Worm (Caenorhabditis elegans) whole organism, late embryonic: ENCODE data around the gene pad-2.

Source experiments
- C08G9.2 ChIP-seq: sonication (generic microtip); optimal IDR thresholded peaks from 2 replicates; lab custom pipeline; 2016; ENCODE audit warnings: mild to moderate bottlenecking, missing genetic modification characterization, moderate library complexity, missing compliant biosample characterization
- F13H6.1 ChIP-seq: sonication (generic microtip); optimal IDR thresholded peaks from 2 replicates; lab custom pipeline; 2016; ENCODE audit warnings: missing genetic modification characterization, missing compliant biosample characterization
- T23F11.4 ChIP-seq: fragments of 200-800 bp; sonication (Bioruptor generic); optimal IDR thresholded peaks from 2 replicates; lab custom pipeline; 2018; ENCODE audit warnings: mild to moderate bottlenecking, missing genetic modification characterization, missing compliant biosample characterization
- Y22D7AL.16 ChIP-seq: sonication (generic microtip); optimal IDR thresholded peaks from 2 replicates; lab custom pipeline; 2016; ENCODE audit warnings: missing genetic modification characterization, missing compliant biosample characterization
- ama-1 ChIP-seq: fragments of 150-350 bp; optimal IDR thresholded peaks from 2 replicates; lab custom pipeline; 2014
- ceh-18 ChIP-seq: sonication (generic microtip); optimal IDR thresholded peaks from 2 replicates; lab custom pipeline; 2016; ENCODE audit warnings: missing genetic modification characterization, missing compliant biosample characterization
- ceh-2 ChIP-seq: sonication (generic microtip); optimal IDR thresholded peaks from 2 replicates; lab custom pipeline; 2016; ENCODE audit warnings: missing genotype, missing genetic modification characterization, missing compliant biosample characterization
- ceh-30 ChIP-seq: fragments of 150-350 bp; optimal IDR thresholded peaks from 2 replicates; lab custom pipeline; 2014; ENCODE audit warnings: missing biosample characterization, missing genetic modification characterization
- ceh-34 ChIP-seq: sonication (generic microtip); optimal IDR thresholded peaks from 2 replicates; lab custom pipeline; 2016; ENCODE audit warnings: mild to moderate bottlenecking, missing genetic modification characterization, missing compliant biosample characterization
- ceh-9 ChIP-seq: sonication (generic microtip); optimal IDR thresholded peaks from 2 replicates; lab custom pipeline; 2016; ENCODE audit warnings: mild to moderate bottlenecking, missing genetic modification characterization, inconsistent platforms, missing compliant biosample characterization
- che-1 ChIP-seq: sonication (generic microtip); optimal IDR thresholded peaks from 2 replicates; lab custom pipeline; 2016; ENCODE audit warnings: mild to moderate bottlenecking, missing genetic modification characterization, missing compliant biosample characterization
- dmd-4 ChIP-seq: sonication (generic microtip); optimal IDR thresholded peaks from 2 replicates; lab custom pipeline; 2016; ENCODE audit warnings: borderline replicate concordance, missing genetic modification characterization, missing compliant biosample characterization
- elt-2 ChIP-seq: sonication (generic microtip); optimal IDR thresholded peaks from 2 replicates; lab custom pipeline; 2016; ENCODE audit warnings: missing genetic modification reagents, missing genetic modification characterization, missing compliant biosample characterization
- elt-4 ChIP-seq: sonication (generic microtip); optimal IDR thresholded peaks from 2 replicates; lab custom pipeline; 2016; ENCODE audit warnings: missing genetic modification characterization, missing compliant biosample characterization
- eyg-1 ChIP-seq: sonication (generic microtip); optimal IDR thresholded peaks from 2 replicates; lab custom pipeline; 2016; ENCODE audit warnings: missing genotype, missing genetic modification characterization, missing compliant biosample characterization
- fkh-10 ChIP-seq: fragments of 150-350 bp; optimal IDR thresholded peaks from 2 replicates; lab custom pipeline; 2014; ENCODE audit warnings: missing biosample characterization, missing genetic modification reagents, missing genetic modification characterization
- gmeb-2 ChIP-seq: sonication (generic microtip); optimal IDR thresholded peaks from 2 replicates; lab custom pipeline; 2016; ENCODE audit warnings: missing genetic modification characterization, inconsistent platforms, missing compliant biosample characterization
- hlh-13 ChIP-seq: fragments of 200-800 bp; sonication (Bioruptor generic); optimal IDR thresholded peaks from 2 replicates; lab custom pipeline; 2018; ENCODE audit warnings: mild to moderate bottlenecking, missing genetic modification characterization, missing compliant biosample characterization
- hlh-30 ChIP-seq: sonication (generic microtip); optimal IDR thresholded peaks from 2 replicates; lab custom pipeline; 2017; ENCODE audit warnings: antibody characterized with exemption, missing genetic modification characterization, missing compliant biosample characterization; ENCODE audit not compliant: insufficient read depth
- hlh-8 ChIP-seq: sonication (generic microtip); optimal IDR thresholded peaks from 2 replicates; lab custom pipeline; 2016; ENCODE audit warnings: missing genotype, missing genetic modification characterization, missing compliant biosample characterization
- lim-6 ChIP-seq: sonication (generic microtip); optimal IDR thresholded peaks from 2 replicates; lab custom pipeline; 2016; ENCODE audit warnings: missing genetic modification characterization, missing compliant biosample characterization
- nfya-1 ChIP-seq: sonication (generic microtip); optimal IDR thresholded peaks from 2 replicates; lab custom pipeline; 2017; ENCODE audit warnings: missing genetic modification characterization, mild to moderate bottlenecking, missing compliant biosample characterization, antibody characterized with exemption, moderate library complexity
- nhr-11 ChIP-seq: fragments of 150-350 bp; optimal IDR thresholded peaks from 2 replicates; lab custom pipeline; 2014; ENCODE audit warnings: missing biosample characterization, missing genetic modification characterization
- npax-4 ChIP-seq: sonication (generic microtip); optimal IDR thresholded peaks from 2 replicates; lab custom pipeline; 2016; ENCODE audit warnings: missing genetic modification characterization, missing compliant biosample characterization
- odd-2 ChIP-seq: sonication (generic microtip); optimal IDR thresholded peaks from 2 replicates; lab custom pipeline; 2017; ENCODE audit warnings: antibody characterized with exemption, mild to moderate bottlenecking, missing genetic modification characterization, missing compliant biosample characterization
- pat-9 ChIP-seq: fragments of 200-800 bp; sonication (Bioruptor generic); optimal IDR thresholded peaks from 2 replicates; lab custom pipeline; 2018; ENCODE audit warnings: mild to moderate bottlenecking, missing genetic modification characterization, moderate library complexity, missing compliant biosample characterization
- pha-4 ChIP-seq: fragments of 150-350 bp; optimal IDR thresholded peaks from 2 replicates; lab custom pipeline; 2018; ENCODE audit warnings: missing biosample characterization, missing genetic modification reagents, missing genetic modification characterization
- pqm-1 ChIP-seq: sonication (generic microtip); optimal IDR thresholded peaks from 2 replicates; lab custom pipeline; 2016; ENCODE audit warnings: missing genetic modification characterization, missing compliant biosample characterization
- ref-2 ChIP-seq: sonication (generic microtip); optimal IDR thresholded peaks from 2 replicates; lab custom pipeline; 2016; ENCODE audit warnings: missing genetic modification characterization, missing compliant biosample characterization
- sdc-2 ChIP-seq: sonication (generic microtip); optimal IDR thresholded peaks from 2 replicates; lab custom pipeline; 2016; ENCODE audit warnings: missing genotype, missing genetic modification characterization, missing compliant biosample characterization
- sox-2 ChIP-seq: fragments of 200-800 bp; sonication (Bioruptor generic); IDR thresholded peaks from 2 replicates; pipeline ENCODE4 v1.3.6; 2022; ENCODE audit warnings: missing genetic modification reagents, missing genetic modification characterization, missing compliant biosample characterization
- sox-4 ChIP-seq: sonication (generic microtip); optimal IDR thresholded peaks from 2 replicates; lab custom pipeline; 2017; ENCODE audit warnings: mild to moderate bottlenecking, missing genetic modification characterization, inconsistent platforms, missing compliant biosample characterization
- syd-9 ChIP-seq: sonication (generic microtip); optimal IDR thresholded peaks from 2 replicates; lab custom pipeline; 2016; ENCODE audit warnings: mild to moderate bottlenecking, missing genetic modification characterization, moderate library complexity, missing compliant biosample characterization
- tbx-2 ChIP-seq: sonication (generic microtip); optimal IDR thresholded peaks from 2 replicates; lab custom pipeline; 2016; ENCODE audit warnings: missing genetic modification characterization, missing compliant biosample characterization
- ttx-3 ChIP-seq: sonication (generic microtip); optimal IDR thresholded peaks from 2 replicates; lab custom pipeline; 2016; ENCODE audit warnings: missing genetic modification reagents, missing genetic modification characterization, missing compliant biosample characterization
- unc-3 ChIP-seq, 2 experiments: fragments of 200-800 bp in 1 of 2; sonication (Bioruptor generic) in 1 of 2; sonication (generic microtip) in 1 of 2; conservative IDR thresholded peaks in 1 of 2; optimal IDR thresholded peaks in 1 of 2; 2 replicates each; pipeline versions ENCODE4 v1.3.6 to Lab custom; 2016 to 2022; ENCODE audit warnings: missing compliant biosample characterization in 2 of 2, missing genetic modification characterization in 2 of 2, missing genetic modification reagents in 1 of 2
- unc-55 ChIP-seq: sonication (generic microtip); optimal IDR thresholded peaks from 2 replicates; lab custom pipeline; 2017; ENCODE audit warnings: missing biosample characterization, missing genetic modification reagents, missing genetic modification characterization
- zip-5 ChIP-seq: sonication (generic microtip); optimal IDR thresholded peaks from 2 replicates; lab custom pipeline; 2016; ENCODE audit warnings: missing genetic modification characterization, missing compliant biosample characterization

Gene pad-2

ce11 chrIII:10296904-10297303 lies 18.0 kb downstream of the pad-2 start:
- TF ChIP-seq T23F11.4 (GFP tag; lab: Kevin White, UChicago) = no peak
- TF ChIP-seq sdc-2 = no peak

ce11 chrIII:10300078-10300477 lies 21.2 kb downstream of the pad-2 start, which contains the start of gene vglu-3:
vglu-3 (plus strand) TSS chrIII:10300378.
- TF ChIP-seq T23F11.4 (GFP tag; lab: Kevin White, UChicago) (no peak), ref-2 (tag; lab: Kevin White, UChicago) (no peak), nhr-11 (tag; lab: Kevin White, UChicago) (no peak), C08G9.2 (tag; lab: Kevin White, UChicago) (no peak), npax-4 (tag; lab: Kevin White, UChicago) (no peak), hlh-8 (no peak), ceh-18 (tag; lab: Kevin White, UChicago) (no peak), ceh-34 (tag; lab: Kevin White, UChicago) (no peak), syd-9 (tag; lab: Kevin White, UChicago) (no peak), lim-6 (tag; lab: Kevin White, UChicago) (no peak), pha-4 (tag; lab: Kevin White, UChicago) (no peak), elt-2 (no peak), gmeb-2 (tag; lab: Kevin White, UChicago) (no peak), unc-3 (GFP tag; conservative IDR thresholded peaks at IDR 0.05; lab: Robert Waterston, UW) (no peak), unc-3 (tag; optimal IDR thresholded peaks at IDR 0.05; lab: Kevin White, UChicago) (no peak), ceh-30 (tag; lab: Kevin White, UChicago) (no peak), zip-5 (tag; lab: Kevin White, UChicago) (no peak), sox-4 (no peak), dmd-4 (no peak)
- TF ChIP-seq, all 69 proteins: peak for 0

ce11 chrIII:10305295-10305694 lies 26.4 kb downstream of the pad-2 start:
- no peak for TF ChIP-seq ceh-2 (tag; lab: Kevin White, UChicago)
- no peak for TF ChIP-seq pqm-1 (tag; lab: Kevin White, UChicago)
- TF ChIP-seq hlh-30 (tag; lab: Kevin White, UChicago) = no peak
- TF ChIP-seq npax-4 (tag; lab: Kevin White, UChicago) = no peak
- TF ChIP-seq ttx-3 (tag; lab: Kevin White, UChicago) = no peak
- TF ChIP-seq tbx-2 = no peak
- TF ChIP-seq syd-9 (tag; lab: Kevin White, UChicago) = no peak
- TF ChIP-seq gmeb-2 (tag; lab: Kevin White, UChicago) = no peak
- no peak for TF ChIP-seq che-1
- no peak for TF ChIP-seq elt-4 (tag; lab: Kevin White, UChicago)
- TF ChIP-seq Y22D7AL.16 (tag; lab: Kevin White, UChicago) = no peak
- TF ChIP-seq ceh-9 (tag; lab: Kevin White, UChicago) = no peak
- no peak for TF ChIP-seq eyg-1 (tag; lab: Kevin White, UChicago)
- no peak for TF ChIP-seq nfya-1 (tag; lab: Kevin White, UChicago)
- TF ChIP-seq nhr-11 (tag; lab: Kevin White, UChicago) = no peak
- TF ChIP-seq sox-2 (GFP tag; lab: Robert Waterston, UW) = no peak

- TF ChIP-seq ceh-9 (tag; lab: Kevin White, UChicago) (no peak), lim-6 (tag; lab: Kevin White, UChicago) (no peak), pqm-1 (tag; lab: Kevin White, UChicago) (no peak), fkh-10 (no peak), sox-4 (no peak), pha-4 (tag; lab: Kevin White, UChicago) (no peak), ama-1 (no peak), pat-9 (tag; lab: Kevin White, UChicago) (no peak), T23F11.4 (GFP tag; lab: Kevin White, UChicago) (no peak), C08G9.2 (tag; lab: Kevin White, UChicago) (no peak), odd-2 (no peak), dmd-4 (no peak), F13H6.1 (tag; lab: Kevin White, UChicago) (no peak), npax-4 (tag; lab: Kevin White, UChicago) (no peak), unc-55 (GFP tag; lab: Kevin White, UChicago) (no peak), hlh-13 (GFP tag; lab: Kevin White, UChicago) (no peak)
Measured at ce11 chrIII:10306049-10306448, 27.1 kb downstream of the pad-2 start, which contains the start of gene T07A5.1. T07A5.1 (minus strand) TSS chrIII:10306197.
